Fruit fly (Drosophila melanogaster): ENCODE data around the gene Alp13.

DNA sequence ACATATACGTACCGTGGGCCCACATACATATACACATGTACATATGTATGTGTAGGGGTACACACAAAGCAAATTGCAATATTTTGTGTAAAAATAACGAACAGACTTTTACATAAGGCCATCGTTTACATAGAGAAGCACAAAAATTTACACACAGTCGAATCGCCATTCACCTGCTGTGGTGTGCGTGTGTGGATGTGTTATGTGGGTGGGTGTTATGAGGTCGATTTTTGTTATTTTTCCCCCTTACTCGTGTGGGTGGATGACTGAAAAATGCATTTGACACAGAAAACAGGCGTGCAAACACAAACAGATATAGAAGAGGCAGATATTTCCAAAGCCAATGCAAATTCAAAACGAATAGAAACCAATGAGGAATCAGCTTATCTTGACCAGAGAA lies 19.9 kb upstream of the Alp13 start:
- TF ChIP-seq ovo (GFP tag; optimal IDR thresholded peaks at IDR 0.05) = no peak
- TF ChIP-seq CG7101 (tag; optimal IDR thresholded peaks at IDR 0.05) = no peak
- no peak for TF ChIP-seq Hr96 (GFP tag; optimal IDR thresholded peaks at IDR 0.05)
- no peak for TF ChIP-seq toe (GFP tag; optimal IDR thresholded peaks at IDR 0.05)
- TF ChIP-seq CG11617 (GFP tag; optimal IDR thresholded peaks at IDR 0.05) = no peak
- peak; percentile 4 for TF ChIP-seq pad (GFP tag; optimal IDR thresholded peaks at IDR 0.05)
- peak; percentile 65 for TF ChIP-seq kay (GFP tag; ENCODE audit: borderline replicate concordance)

All from whole organism, adult.